Worm (Caenorhabditis elegans) whole organism, early embryonic: ENCODE results near the gene C52D10.3.

Experiments
- B0310.2 ChIP-seq: sonication (generic microtip); optimal IDR thresholded peaks from 2 replicates; lab custom pipeline; 2016; ENCODE audit warnings: mild to moderate bottlenecking, missing genetic modification characterization, missing compliant biosample characterization
- ceh-13 ChIP-seq: fragments of 200-800 bp; sonication (Bioruptor generic); optimal IDR thresholded peaks from 2 replicates; lab custom pipeline; 2018; ENCODE audit warnings: mild to moderate bottlenecking, missing genetic modification characterization, missing compliant biosample characterization
- ceh-36 ChIP-seq: sonication (generic microtip); optimal IDR thresholded peaks from 2 replicates; lab custom pipeline; 2016; ENCODE audit warnings: missing genetic modification characterization, inconsistent platforms, missing compliant biosample characterization
- scrt-1 ChIP-seq: fragments of 200-800 bp; sonication (Bioruptor generic); IDR thresholded peaks from 2 replicates; pipeline ENCODE4 v1.3.6; 2022; ENCODE audit warnings: missing genetic modification characterization, missing compliant biosample characterization

ce11 chrIV:17193491-17193890, 17.2 kb downstream of the C52D10.3 start:
- TF ChIP-seq scrt-1 (GFP tag; lab: Robert Waterston, UW): no peak
- TF ChIP-seq B0310.2 (tag; lab: Kevin White, UChicago): no peak
- TF ChIP-seq ceh-36: no peak
- no peak for TF ChIP-seq ceh-13 (GFP tag; lab: Kevin White, UChicago)
